Worm (Caenorhabditis elegans): ENCODE results near the gene cpg-7.

DNA sequence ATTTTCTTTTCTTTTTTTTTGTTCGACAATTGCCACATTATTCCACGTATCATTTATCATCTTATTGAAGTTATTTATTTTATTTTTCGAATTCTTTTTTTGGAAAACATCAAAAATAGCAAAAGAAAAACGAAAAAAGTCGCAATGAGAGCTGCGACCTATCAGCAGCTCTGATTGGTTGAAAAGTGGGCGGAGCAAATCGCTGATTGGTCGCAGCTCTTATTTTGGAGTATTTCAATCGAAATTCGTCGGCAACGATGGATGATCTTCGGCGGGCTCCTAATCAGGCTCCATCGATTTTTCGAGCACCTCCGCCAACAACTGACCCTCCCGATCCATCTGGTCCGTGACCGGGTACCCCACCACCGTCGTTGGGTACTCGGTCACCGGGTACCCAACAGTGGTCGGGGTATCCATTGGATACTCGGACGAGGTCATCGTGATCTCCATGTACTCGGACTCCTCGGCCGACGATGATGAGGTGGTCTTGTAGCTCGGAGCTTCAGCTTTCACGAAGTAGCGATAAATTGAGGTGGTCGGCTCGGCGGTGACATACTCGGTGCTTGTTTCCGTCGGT is 19.1 kb downstream of the cpg-7 start:
- no peak for TF ChIP-seq pag-3 (tag; optimal IDR thresholded peaks at IDR 0.05; ENCODE audit: borderline replicate concordance, insufficient read depth)
- no peak for TF ChIP-seq elt-3 (tag; optimal IDR thresholded peaks at IDR 0.05)
- no peak for TF ChIP-seq nhr-237 (tag; optimal IDR thresholded peaks at IDR 0.05)
- no peak for TF ChIP-seq skn-1 (tag; optimal IDR thresholded peaks at IDR 0.05)
- TF ChIP-seq snpc-4 (tag; optimal IDR thresholded peaks at IDR 0.05), result no peak
- no peak for TF ChIP-seq hpl-2 (GFP tag; optimal IDR thresholded peaks at IDR 0.05)
- TF ChIP-seq alr-1 (tag; optimal IDR thresholded peaks at IDR 0.05; ENCODE audit: borderline replicate concordance), result no peak
- no peak for TF ChIP-seq nhr-11 (tag; optimal IDR thresholded peaks at IDR 0.05)
- TF ChIP-seq egl-27 (tag; optimal IDR thresholded peaks at IDR 0.05), result no peak
